Worm (Caenorhabditis elegans): ENCODE measurements around the gene pes-5.

ce11 chrII:11782493-11782892 lies 47.3 kb downstream of the pes-5 start, which contains the start of gene F43G6.16:
- TF ChIP-seq F10B5.3 (tag; optimal IDR thresholded peaks at IDR 0.05) (no peak), lin-39 (tag; optimal IDR thresholded peaks at IDR 0.05) (no peak), mdl-1 (tag; optimal IDR thresholded peaks at IDR 0.05) (no peak), mes-2 (tag; optimal IDR thresholded peaks at IDR 0.05; ENCODE audit: poor library complexity, severe bottlenecking) (peak; percentile 50), tag-97 (GFP tag; IDR thresholded peaks at IDR 0.05) (no peak), nhr-41 (GFP tag; IDR thresholded peaks at IDR 0.05) (no peak), ceh-82 (tag; optimal IDR thresholded peaks at IDR 0.05) (no peak), fos-1 (tag; optimal IDR thresholded peaks at IDR 0.05) (no peak)
